Fruit fly (Drosophila melanogaster) whole organism, pupa: Measurements from ENCODE around the gene bab1.

Source experiments
- CG10348 ChIP-seq: fragments of 200-800 bp; sonication (Bioruptor generic); IDR thresholded peaks from 2 replicates; pipeline ENCODE4 v1.3.6; 2022; ENCODE audit warnings: missing biosample characterization, missing genetic modification characterization
- CG13204 ChIP-seq: fragments of 200-800 bp; sonication (Bioruptor generic); optimal IDR thresholded peaks from 2 replicates; lab custom pipeline; 2018; ENCODE audit warnings: missing biosample characterization, mild to moderate bottlenecking, missing genetic modification characterization, moderate library complexity
- CG14655 ChIP-seq: fragments of 200-800 bp; sonication (Bioruptor generic); optimal IDR thresholded peaks from 3 replicates; lab custom pipeline; 2017; ENCODE audit warnings: mild to moderate bottlenecking, missing biosample characterization, missing genetic modification reagents, missing genetic modification characterization
- CG15710 ChIP-seq: fragments of 200-800 bp; sonication (Bioruptor generic); optimal IDR thresholded peaks from 2 replicates; lab custom pipeline; 2018; ENCODE audit warnings: missing biosample characterization, mild to moderate bottlenecking, missing genetic modification characterization, moderate library complexity
- CG17806 ChIP-seq: fragments of 200-800 bp; sonication (Bioruptor generic); optimal IDR thresholded peaks from 2 replicates; lab custom pipeline; 2018; ENCODE audit warnings: missing biosample characterization, mild to moderate bottlenecking, missing genetic modification characterization, moderate library complexity
- CG32121 ChIP-seq: fragments of 200-800 bp; sonication (Bioruptor generic); IDR thresholded peaks from 2 replicates; pipeline ENCODE4 v1.3.6; 2022; ENCODE audit warnings: missing biosample characterization, missing genetic modification characterization
- CG9948 ChIP-seq: fragments of 200-800 bp; sonication (Bioruptor generic); optimal IDR thresholded peaks from 2 replicates; lab custom pipeline; 2018; ENCODE audit warnings: missing biosample characterization, mild to moderate bottlenecking, missing genetic modification characterization, moderate library complexity
- fd96Ca ChIP-seq: fragments of 200-800 bp; sonication (Bioruptor generic); IDR thresholded peaks from 3 replicates; pipeline ENCODE4 v1.3.6; 2022; ENCODE audit warnings: missing biosample characterization, missing genetic modification characterization
- gl ChIP-seq: fragments of 200-800 bp; sonication (Bioruptor generic); optimal IDR thresholded peaks from 2 replicates; lab custom pipeline; 2018; ENCODE audit warnings: missing biosample characterization, mild to moderate bottlenecking, missing genetic modification characterization

DNA sequence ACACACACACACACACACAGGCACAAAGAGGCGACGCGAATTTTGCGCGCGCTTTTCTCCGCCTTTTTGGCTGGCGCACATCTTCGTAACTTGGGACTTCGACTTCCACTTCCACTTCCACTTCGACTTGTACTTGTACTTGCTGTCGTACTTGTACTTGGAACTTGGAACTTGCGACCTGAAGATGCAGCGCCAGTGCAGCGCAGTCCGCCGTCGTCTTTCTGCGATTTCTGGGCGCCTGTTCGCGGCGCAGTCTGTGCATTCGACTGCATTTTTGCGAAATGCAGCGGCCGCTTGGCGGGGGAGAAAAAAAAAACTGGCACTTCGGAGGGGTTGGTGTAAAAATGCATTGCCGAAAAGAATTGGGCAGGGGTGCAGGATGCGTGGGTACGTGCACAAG is 23.9 kb downstream of the bab1 start:
- TF ChIP-seq gl (tag; lab: Kevin White, UChicago) (no peak), CG10348 (GFP tag; lab: Robert Waterston, UW) (no peak), fd96Ca (no peak), CG13204 (GFP tag; lab: Kevin White, UChicago) (peak; percentile 83), CG32121 (no peak), CG9948 (no peak), CG15710 (tag; lab: Kevin White, UChicago) (no peak), CG14655 (GFP tag; lab: Kevin White, UChicago) (no peak), CG17806 (tag; lab: Kevin White, UChicago) (no peak)
